Fruit fly (Drosophila melanogaster) whole organism, embryonic: ENCODE measurements around the gene U2af50.

Experiments
- Awh ChIP-seq: fragments of 200-800 bp; sonication (Bioruptor generic); IDR thresholded peaks from 2 replicates; pipeline ENCODE4, ENCODE4 v1.3.6; 2022; ENCODE audit warnings: missing biosample characterization, missing genetic modification characterization
- BEAF-32 ChIP-seq: fragments of 200-800 bp; sonication (Bioruptor generic); optimal IDR thresholded peaks from 3 replicates; lab custom pipeline; 2017; ENCODE audit warnings: missing biosample characterization, missing genetic modification characterization, mild to moderate bottlenecking, moderate library complexity, missing genetic modification reagents
- Blimp-1 ChIP-seq: fragments of 200-800 bp; sonication (Bioruptor generic); optimal IDR thresholded peaks from 3 replicates; lab custom pipeline; 2018; ENCODE audit warnings: missing biosample characterization, missing genetic modification characterization, mild to moderate bottlenecking, moderate library complexity, missing genetic modification reagents
- CG10209 ChIP-seq: fragments of 200-800 bp; sonication (Bioruptor generic); optimal IDR thresholded peaks from 3 replicates; lab custom pipeline; 2017; ENCODE audit warnings: missing biosample characterization, mild to moderate bottlenecking, missing genetic modification characterization, missing genetic modification reagents
- CG14965 ChIP-seq: fragments of 200-800 bp; sonication (Bioruptor generic); optimal IDR thresholded peaks from 2 replicates; lab custom pipeline; 2016; ENCODE audit warnings: missing biosample characterization, missing genetic modification characterization, borderline replicate concordance
- CG15073 ChIP-seq: fragments of 200-800 bp; sonication (Bioruptor generic); optimal IDR thresholded peaks from 2 replicates; lab custom pipeline; 2016; ENCODE audit warnings: missing biosample characterization, missing genetic modification characterization
- CG15601 ChIP-seq: fragments of 200-800 bp; sonication (Bioruptor generic); optimal IDR thresholded peaks from 3 replicates; lab custom pipeline; 2019; ENCODE audit warnings: missing biosample characterization, mild to moderate bottlenecking, missing genetic modification characterization, moderate library complexity
- CG2199 ChIP-seq: fragments of 200-800 bp; sonication (Bioruptor generic); IDR thresholded peaks from 3 replicates; pipeline ENCODE4 v1.3.6; 2022; ENCODE audit warnings: missing biosample characterization, missing genetic modification characterization
- CG2202 ChIP-seq: fragments of 200-800 bp; sonication (Bioruptor generic); optimal IDR thresholded peaks from 2 replicates; lab custom pipeline; 2018; ENCODE audit warnings: missing biosample characterization, mild to moderate bottlenecking, missing genetic modification characterization
- CG30020 ChIP-seq: fragments of 200-800 bp; optimal IDR thresholded peaks from 2 replicates; lab custom pipeline; 2019; ENCODE audit warnings: missing biosample characterization, mild to moderate bottlenecking, missing genetic modification characterization, moderate library complexity
- CG32767 ChIP-seq: fragments of 200-800 bp; sonication (Bioruptor generic); IDR thresholded peaks from 2 replicates; pipeline ENCODE4 v1.3.6; 2022; ENCODE audit warnings: missing biosample characterization, missing genetic modification characterization
- CG33557 ChIP-seq: fragments of 200-800 bp; sonication (Bioruptor generic); optimal IDR thresholded peaks from 2 replicates; lab custom pipeline; 2019; ENCODE audit warnings: missing biosample characterization, mild to moderate bottlenecking, missing genetic modification characterization, moderate library complexity
- CG42726 ChIP-seq: fragments of 200-800 bp; sonication (Bioruptor generic); IDR thresholded peaks from 2 replicates; pipeline ENCODE4 v1.3.6; 2022; ENCODE audit warnings: missing biosample characterization, missing genetic modification characterization; ENCODE audit not compliant: partially characterized antibody
- CG4617 ChIP-seq: fragments of 200-800 bp; sonication (Bioruptor generic); optimal IDR thresholded peaks from 3 replicates; lab custom pipeline; 2016; ENCODE audit warnings: missing biosample characterization, missing genetic modification characterization, borderline replicate concordance
- CG4820 ChIP-seq: fragments of 200-800 bp; sonication (Bioruptor generic); optimal IDR thresholded peaks from 3 replicates; lab custom pipeline; 2016; ENCODE audit warnings: missing biosample characterization, missing genetic modification characterization
- CG6765 ChIP-seq: fragments of 200-800 bp; sonication (Bioruptor generic); optimal IDR thresholded peaks from 3 replicates; lab custom pipeline; 2017; ENCODE audit warnings: missing biosample characterization, mild to moderate bottlenecking, missing genetic modification characterization
- CG7745 ChIP-seq: fragments of 200-800 bp; sonication (Bioruptor generic); optimal IDR thresholded peaks from 2 replicates; lab custom pipeline; 2018; ENCODE audit warnings: missing biosample characterization, mild to moderate bottlenecking, missing genetic modification characterization, moderate library complexity
- CrebB ChIP-seq: fragments of 200-800 bp; sonication (Bioruptor generic); optimal IDR thresholded peaks from 3 replicates; lab custom pipeline; 2018; ENCODE audit warnings: missing biosample characterization, mild to moderate bottlenecking, missing genetic modification characterization
- Drgx ChIP-seq: fragments of 200-800 bp; sonication (Bioruptor generic); IDR thresholded peaks from 2 replicates; pipeline ENCODE4 v1.3.6; 2022; ENCODE audit warnings: missing biosample characterization, missing genetic modification characterization
- E2f1 ChIP-seq: fragments of 200-800 bp; sonication (Bioruptor generic); IDR thresholded peaks from 2 replicates; pipeline ENCODE4 v1.3.6; 2022; ENCODE audit warnings: missing biosample characterization, missing genetic modification characterization
- Elba2 ChIP-seq: fragments of 200-800 bp; sonication (Bioruptor generic); optimal IDR thresholded peaks from 3 replicates; lab custom pipeline; 2016; ENCODE audit warnings: missing biosample characterization, missing genetic modification characterization
- Fer1 ChIP-seq: fragments of 200-800 bp; sonication (Bioruptor generic); optimal IDR thresholded peaks from 2 replicates; lab custom pipeline; 2017; ENCODE audit warnings: missing biosample characterization, mild to moderate bottlenecking, missing genetic modification characterization
- GATAe ChIP-seq: fragments of 200-800 bp; sonication (Bioruptor generic); conservative IDR thresholded peaks from 2 replicates; pipeline ENCODE4 v1.3.6; 2022; ENCODE audit warnings: missing biosample characterization, missing genetic modification characterization
- Med ChIP-seq: fragments of 200-800 bp; sonication (Bioruptor generic); peaks from one replicate; lab custom pipeline; 2016; ENCODE audit warnings: missing biosample characterization, missing genetic modification characterization, mild to moderate bottlenecking, inconsistent platforms, moderate library complexity
- Poxn ChIP-seq: fragments of 200-800 bp; sonication (Bioruptor generic); IDR thresholded peaks from 2 replicates; pipeline ENCODE4 v1.3.6; 2022; ENCODE audit warnings: missing biosample characterization, missing genetic modification characterization
- ase ChIP-seq: fragments of 200-800 bp; sonication (Bioruptor generic); IDR thresholded peaks from 3 replicates; pipeline ENCODE4 v1.3.6; 2022; ENCODE audit warnings: missing biosample characterization, missing genetic modification characterization
- br ChIP-seq: fragments of >200 bp; optimal IDR thresholded peaks from 2 replicates; lab custom pipeline; 2017
- bsh ChIP-seq, 2 experiments: fragments of 200-800 bp; sonication (Bioruptor generic); optimal IDR thresholded peaks; 2 replicates each; lab custom pipeline; 2017 to 2018; ENCODE audit warnings: mild to moderate bottlenecking in 2 of 2, missing biosample characterization in 2 of 2, missing genetic modification characterization in 2 of 2, moderate library complexity in 1 of 2
- chinmo ChIP-seq: fragments of 200-800 bp; sonication (Bioruptor generic); IDR thresholded peaks from 4 replicates; pipeline ENCODE4 v1.3.6; 2022; ENCODE audit warnings: missing biosample characterization, missing genetic modification characterization; ENCODE audit not compliant: partially characterized antibody
- disco-r ChIP-seq: fragments of 200-800 bp; sonication (Bioruptor generic); optimal IDR thresholded peaks from 2 replicates; lab custom pipeline; 2016; ENCODE audit warnings: missing biosample characterization, missing genetic modification characterization
- insv ChIP-seq, 2 experiments: fragments of 200-800 bp; sonication (Bioruptor generic); optimal IDR thresholded peaks; 3 replicates each; lab custom pipeline; 2016 to 2018; ENCODE audit warnings: missing biosample characterization in 2 of 2, missing genetic modification characterization in 2 of 2
- nom ChIP-seq: fragments of 200-800 bp; sonication (Bioruptor generic); optimal IDR thresholded peaks from 2 replicates; lab custom pipeline; 2017; ENCODE audit warnings: missing biosample characterization, missing genetic modification characterization, mild to moderate bottlenecking, moderate library complexity, missing genetic modification reagents
- row ChIP-seq: fragments of 200-800 bp; sonication (Bioruptor generic); IDR thresholded peaks from 3 replicates; pipeline ENCODE4 v1.3.6; 2022; ENCODE audit warnings: missing biosample characterization, missing genetic modification characterization
- tx ChIP-seq: fragments of 200-800 bp; sonication (Bioruptor generic); optimal IDR thresholded peaks from 2 replicates; lab custom pipeline; 2016; ENCODE audit warnings: missing biosample characterization, missing genetic modification characterization
- vvl ChIP-seq: fragments of 200-800 bp; sonication (Bioruptor generic); IDR thresholded peaks from 2 replicates; pipeline ENCODE4 v1.3.6; 2022; ENCODE audit warnings: missing biosample characterization, missing genetic modification characterization

The U2af50 gene

dm6 chrX:16383667-16384515, 25.1 kb upstream of the U2af50 start (continued):
- TF ChIP-seq Blimp-1 (GFP tag; lab: Kevin White, UChicago) (no peak), CG33557 (GFP tag; lab: Kevin White, UChicago) (peak; percentile 93), CG4617 (GFP tag; lab: Kevin White, UChicago) (no peak), CG42726 (no peak), E2f1 (no peak; the same call in 1 of the 2 replicates), CG10209 (peak; percentile 84), CG15073 (GFP tag; lab: Kevin White, UChicago) (no peak), CG7745 (tag; lab: Kevin White, UChicago) (peak; percentile 79), CG14965 (GFP tag; lab: Kevin White, UChicago) (peak; percentile 44), CG6765 (GFP tag; lab: Kevin White, UChicago) (peak; percentile 89), Fer1 (peak; percentile 92), tx (GFP tag; lab: Kevin White, UChicago) (peak; percentile 30), CG15601 (peak; percentile 89), disco-r (GFP tag; lab: Kevin White, UChicago) (peak; percentile 33), CG2202 (tag; lab: Kevin White, UChicago) (peak; percentile 75), ase (GFP tag; lab: Robert Waterston, UW) (peak; percentile 8; the same call in 1 of the 3 replicates), CrebB (peak; percentile 94), BEAF-32 (GFP tag; lab: Kevin White, UChicago) (no peak), bsh (GFP tag; optimal IDR thresholded peaks at IDR 0.05; lab: Kevin White, UChicago) (peak in 1 of 2 experiments; percentile 80)

- TF ChIP-seq Elba2 (GFP tag; lab: Kevin White, UChicago) (peak; percentile 53), CG4820 (GFP tag; lab: Kevin White, UChicago) (no peak), insv (GFP tag; optimal IDR thresholded peaks at IDR 0.05; lab: Kevin White, UChicago) (peak in 1 of 2 experiments; percentile 40), vvl (peak; percentile 39; the same call in 1 of the 2 replicates)
Observed at dm6 chrX:16374059-16374458, 15.2 kb upstream of the U2af50 start.

dm6 chrX:16373541-16373940, 14.7 kb upstream of the U2af50 start:
- peak; percentile 52 for TF ChIP-seq nom (GFP tag; lab: Kevin White, UChicago)
- no peak for TF ChIP-seq br
- no peak for TF ChIP-seq Awh (GFP tag; lab: Robert Waterston, UW)
- TF ChIP-seq row (GFP tag; lab: Robert Waterston, UW): 0 out of 3 replicates have a peak, but pooled peaks have one; percentile 12
- TF ChIP-seq GATAe: no peak
- TF ChIP-seq Poxn (GFP tag; lab: Robert Waterston, UW): no peak
- TF ChIP-seq CG30020 (tag; lab: Kevin White, UChicago): peak; percentile 41
- peak; percentile 67 for TF ChIP-seq Med
- peak; percentile 67 for TF ChIP-seq Drgx
- TF ChIP-seq CG32767 (GFP tag; lab: Robert Waterston, UW): 0 out of 2 replicates have a peak, but pooled peaks have one; percentile 27
- TF ChIP-seq CG2199 (GFP tag; lab: Robert Waterston, UW): peak; percentile 78; the same call in 1 of the 3 replicates
- 0 out of 4 replicates have a peak, but pooled peaks have one; percentile 33 for TF ChIP-seq chinmo (GFP tag; lab: Robert Waterston, UW)
- TF ChIP-seq, all 482 proteins: peak for 8
